Fruit fly (Drosophila melanogaster) whole organism, embryonic: ENCODE results near the gene CG15362.

Experiments used
- ATbp ChIP-seq: fragments of 200-800 bp; sonication (Bioruptor generic); optimal IDR thresholded peaks from 2 replicates; lab custom pipeline; 2017; ENCODE audit warnings: missing biosample characterization, mild to moderate bottlenecking, missing genetic modification characterization, missing genetic modification reagents
- Atf-2 ChIP-seq: fragments of 200-800 bp; sonication (Bioruptor generic); optimal IDR thresholded peaks from 2 replicates; lab custom pipeline; 2016; ENCODE audit warnings: missing biosample characterization, missing genetic modification characterization
- Awh ChIP-seq: fragments of 200-800 bp; sonication (Bioruptor generic); IDR thresholded peaks from 2 replicates; pipeline ENCODE4, ENCODE4 v1.3.6; 2022; ENCODE audit warnings: missing biosample characterization, missing genetic modification characterization
- CG10959 ChIP-seq: fragments of 200-800 bp; sonication (Bioruptor generic); IDR thresholded peaks from 2 replicates; pipeline ENCODE4 v1.3.6; 2022; ENCODE audit warnings: missing biosample characterization, missing genetic modification characterization
- CG10979 ChIP-seq: fragments of 200-800 bp; sonication (Bioruptor generic); optimal IDR thresholded peaks from 2 replicates; lab custom pipeline; 2018; ENCODE audit warnings: missing biosample characterization, mild to moderate bottlenecking, missing genetic modification characterization, moderate library complexity
- CG11560 ChIP-seq: fragments of 200-800 bp; sonication (Bioruptor generic); IDR thresholded peaks from 3 replicates; pipeline ENCODE4 v1.3.6; 2022; ENCODE audit warnings: missing biosample characterization, missing genetic modification characterization
- CG12104 ChIP-seq: fragments of 200-800 bp; sonication (Bioruptor generic); optimal IDR thresholded peaks from 3 replicates; lab custom pipeline; 2016; ENCODE audit warnings: missing biosample characterization, missing genetic modification characterization
- CG12219 ChIP-seq: fragments of 200-800 bp; sonication (Bioruptor generic); optimal IDR thresholded peaks from 3 replicates; lab custom pipeline; 2018; ENCODE audit warnings: missing biosample characterization, mild to moderate bottlenecking, missing genetic modification characterization
- CG12236 ChIP-seq: fragments of 200-800 bp; sonication (Bioruptor generic); optimal IDR thresholded peaks from 2 replicates; lab custom pipeline; 2016; ENCODE audit warnings: missing biosample characterization, missing genetic modification characterization
- CG12769 ChIP-seq: fragments of 200-800 bp; sonication (Bioruptor generic); optimal IDR thresholded peaks from 2 replicates; lab custom pipeline; 2019; ENCODE audit warnings: missing biosample characterization, mild to moderate bottlenecking, missing genetic modification characterization, moderate library complexity
- CG14667 ChIP-seq: fragments of 200-800 bp; sonication (Bioruptor generic); IDR thresholded peaks from 2 replicates; pipeline ENCODE4 v1.3.6; 2022; ENCODE audit warnings: missing biosample characterization, missing genetic modification characterization
- CG1529 ChIP-seq: fragments of 200-800 bp; sonication (Bioruptor generic); optimal IDR thresholded peaks from 3 replicates; lab custom pipeline; 2018; ENCODE audit warnings: missing biosample characterization, missing genetic modification characterization
- CG1832 ChIP-seq: fragments of 200-800 bp; sonication (Bioruptor generic); optimal IDR thresholded peaks from 2 replicates; lab custom pipeline; 2017; ENCODE audit warnings: missing biosample characterization, mild to moderate bottlenecking, missing genetic modification characterization, inconsistent platforms
- CG30020 ChIP-seq: fragments of 200-800 bp; optimal IDR thresholded peaks from 2 replicates; lab custom pipeline; 2019; ENCODE audit warnings: missing biosample characterization, mild to moderate bottlenecking, missing genetic modification characterization, moderate library complexity
- CG30403 ChIP-seq: fragments of 200-800 bp; sonication (Bioruptor generic); optimal IDR thresholded peaks from 3 replicates; lab custom pipeline; 2016; ENCODE audit warnings: missing biosample characterization, missing genetic modification characterization
- CG31365 ChIP-seq: fragments of 200-800 bp; sonication (Bioruptor generic); optimal IDR thresholded peaks from 2 replicates; lab custom pipeline; 2018; ENCODE audit warnings: missing biosample characterization, mild to moderate bottlenecking, missing genetic modification characterization
- CG3407 ChIP-seq: fragments of 200-800 bp; sonication (Bioruptor generic); optimal IDR thresholded peaks from 2 replicates; lab custom pipeline; 2018; ENCODE audit warnings: missing biosample characterization, mild to moderate bottlenecking, missing genetic modification characterization
- CG42726 ChIP-seq: fragments of 200-800 bp; sonication (Bioruptor generic); IDR thresholded peaks from 2 replicates; pipeline ENCODE4 v1.3.6; 2022; ENCODE audit warnings: missing biosample characterization, missing genetic modification characterization; ENCODE audit not compliant: partially characterized antibody
- CG4854 ChIP-seq: fragments of 200-800 bp; sonication (Bioruptor generic); optimal IDR thresholded peaks from 2 replicates; lab custom pipeline; 2016; ENCODE audit warnings: missing biosample characterization, missing genetic modification characterization, inconsistent platforms
- CG5180 ChIP-seq: fragments of 200-800 bp; sonication (Bioruptor generic); optimal IDR thresholded peaks from 3 replicates; lab custom pipeline; 2017; ENCODE audit warnings: missing biosample characterization, missing genetic modification characterization, mild to moderate bottlenecking, moderate library complexity, missing genetic modification reagents
- CG6254 ChIP-seq: fragments of 200-800 bp; sonication (Bioruptor generic); optimal IDR thresholded peaks from 3 replicates; lab custom pipeline; 2017; ENCODE audit warnings: mild to moderate bottlenecking, missing biosample characterization, missing genetic modification reagents, missing genetic modification characterization
- CG7963 ChIP-seq: fragments of 200-800 bp; sonication (Bioruptor generic); IDR thresholded peaks from 3 replicates; pipeline ENCODE4 v1.3.6; 2022; ENCODE audit warnings: missing biosample characterization, missing genetic modification characterization; ENCODE audit not compliant: partially characterized antibody
- D19B ChIP-seq: fragments of 200-800 bp; sonication (Bioruptor generic); optimal IDR thresholded peaks from 2 replicates; lab custom pipeline; 2017; ENCODE audit warnings: missing biosample characterization, mild to moderate bottlenecking, missing genetic modification characterization
- Doc3 ChIP-seq: fragments of 200-800 bp; sonication (Bioruptor generic); IDR thresholded peaks from 3 replicates; pipeline ENCODE4 v1.3.6; 2022; ENCODE audit warnings: missing biosample characterization, missing genetic modification characterization; ENCODE audit not compliant: partially characterized antibody
- E2f1 ChIP-seq: fragments of 200-800 bp; sonication (Bioruptor generic); IDR thresholded peaks from 2 replicates; pipeline ENCODE4 v1.3.6; 2022; ENCODE audit warnings: missing biosample characterization, missing genetic modification characterization
- ERR ChIP-seq: fragments of 200-800 bp; sonication (Bioruptor generic); optimal IDR thresholded peaks from 2 replicates; lab custom pipeline; 2016; ENCODE audit warnings: missing biosample characterization, missing genetic modification characterization
- Nf-YB ChIP-seq: fragments of 200-800 bp; sonication (Bioruptor generic); optimal IDR thresholded peaks from 3 replicates; lab custom pipeline; 2019; ENCODE audit warnings: missing biosample characterization, mild to moderate bottlenecking, missing genetic modification characterization, moderate library complexity
- Opbp ChIP-seq: fragments of 200-800 bp; sonication (Bioruptor generic); IDR thresholded peaks from 3 replicates; pipeline ENCODE4 v1.3.6; 2022; ENCODE audit warnings: missing biosample characterization, missing genetic modification characterization; ENCODE audit not compliant: partially characterized antibody
- Rx ChIP-seq: fragments of 200-800 bp; sonication (Bioruptor generic); IDR thresholded peaks from 2 replicates; pipeline ENCODE4 v1.3.6; 2022; ENCODE audit warnings: missing biosample characterization, missing genetic modification characterization
- Sin3A ChIP-seq: fragments of >200 bp; optimal IDR thresholded peaks from 2 replicates; lab custom pipeline; 2018
- Xrp1 ChIP-seq: fragments of 200-800 bp; sonication (Bioruptor generic); IDR thresholded peaks from 2 replicates; pipeline ENCODE4 v1.3.6; 2022; ENCODE audit warnings: missing biosample characterization, missing genetic modification characterization
- ab ChIP-seq: fragments of 200-800 bp; sonication (Bioruptor generic); optimal IDR thresholded peaks from 2 replicates; lab custom pipeline; 2016; ENCODE audit warnings: missing biosample characterization, missing genetic modification characterization
- ap ChIP-seq: fragments of 200-800 bp; sonication (Bioruptor generic); IDR thresholded peaks from 2 replicates; pipeline ENCODE4 v1.3.6; 2022; ENCODE audit warnings: missing biosample characterization, missing genetic modification characterization
- az2 ChIP-seq: fragments of 200-800 bp; sonication (Bioruptor generic); optimal IDR thresholded peaks from 3 replicates; lab custom pipeline; 2016; ENCODE audit warnings: missing biosample characterization, missing genetic modification characterization
- cato ChIP-seq: fragments of 200-800 bp; sonication (Bioruptor generic); optimal IDR thresholded peaks from 2 replicates; lab custom pipeline; 2016; ENCODE audit warnings: missing biosample characterization, missing genetic modification characterization, borderline replicate concordance
- dpn ChIP-seq, 2 experiments: fragments of 200-800 bp; sonication (Bioruptor generic); optimal IDR thresholded peaks; 3 replicates each; lab custom pipeline; 2016; ENCODE audit warnings: missing biosample characterization in 2 of 2, missing genetic modification characterization in 2 of 2
- dysf ChIP-seq: fragments of 200-800 bp; sonication (Bioruptor generic); IDR thresholded peaks from 3 replicates; pipeline ENCODE4 v1.3.6; 2022; ENCODE audit warnings: missing biosample characterization, missing genetic modification characterization
- fd64A ChIP-seq: fragments of 200-800 bp; sonication (Bioruptor generic); optimal IDR thresholded peaks from 3 replicates; lab custom pipeline; 2018; ENCODE audit warnings: missing biosample characterization, mild to moderate bottlenecking, missing genetic modification characterization
- gce ChIP-seq: fragments of 200-800 bp; sonication (Bioruptor generic); IDR thresholded peaks from 3 replicates; pipeline ENCODE4 v1.3.6; 2022; ENCODE audit warnings: missing biosample characterization, missing genetic modification characterization
- gt ChIP-seq: fragments of 200-800 bp; sonication (Bioruptor generic); IDR thresholded peaks from 2 replicates; pipeline ENCODE4 v1.3.6; 2022; ENCODE audit warnings: missing biosample characterization, missing genetic modification characterization
- hkb ChIP-seq, 2 experiments: fragments of 200-800 bp in 1 of 2; fragments of >200 bp in 1 of 2; sonication (Bioruptor generic) in 1 of 2; IDR thresholded peaks in 1 of 2; optimal IDR thresholded peaks in 1 of 2; 2 replicates each; pipeline versions ENCODE4 v1.3.6 to Lab custom; 2017 to 2022; ENCODE audit warnings: missing biosample characterization in 1 of 2, missing genetic modification characterization in 1 of 2
- kni ChIP-seq: fragments of 200-800 bp; sonication (Bioruptor generic); optimal IDR thresholded peaks from 3 replicates; lab custom pipeline; 2017; ENCODE audit warnings: mild to moderate bottlenecking, missing biosample characterization, missing genetic modification reagents, missing genetic modification characterization
- lab ChIP-seq: fragments of 200-800 bp; sonication (Bioruptor generic); optimal IDR thresholded peaks from 3 replicates; lab custom pipeline; 2017; ENCODE audit warnings: missing biosample characterization, missing genetic modification characterization, mild to moderate bottlenecking, moderate library complexity, missing genetic modification reagents
- org-1 ChIP-seq: fragments of 200-800 bp; sonication (Bioruptor generic); optimal IDR thresholded peaks from 2 replicates; lab custom pipeline; 2017; ENCODE audit warnings: missing biosample characterization, missing genetic modification characterization
- pum ChIP-seq: fragments of 200-800 bp; sonication (Bioruptor generic); optimal IDR thresholded peaks from 2 replicates; lab custom pipeline; 2016; ENCODE audit warnings: missing biosample characterization, missing genetic modification characterization
- rib ChIP-seq: fragments of 200-800 bp; sonication (Bioruptor generic); IDR thresholded peaks from 2 replicates; pipeline ENCODE4 v1.3.6; 2022; ENCODE audit warnings: missing biosample characterization, missing genetic modification characterization
- sens ChIP-seq: fragments of 200-800 bp; sonication (Bioruptor generic); peaks from one replicate; lab custom pipeline; 2016; ENCODE audit warnings: missing biosample characterization, missing genetic modification characterization
- sim ChIP-seq: fragments of 200-800 bp; sonication (Bioruptor generic); IDR thresholded peaks from 2 replicates; pipeline ENCODE4 v1.3.6; 2022; ENCODE audit warnings: missing biosample characterization, missing genetic modification characterization
- trh ChIP-seq: fragments of 200-800 bp; sonication (Bioruptor generic); optimal IDR thresholded peaks from 2 replicates; lab custom pipeline; 2016; ENCODE audit warnings: missing biosample characterization, missing genetic modification characterization
- unc-4 ChIP-seq: fragments of 200-800 bp; sonication (Bioruptor generic); IDR thresholded peaks from 2 replicates; pipeline ENCODE4 v1.3.6; 2022; ENCODE audit warnings: missing biosample characterization, missing genetic modification characterization; ENCODE audit not compliant: partially characterized antibody

The CG15362 gene

dm6 chr2L:1980708-1981339 lies at the start of gene CG15362, which contains the start of gene CG15356 (continued):
- TF ChIP-seq Awh (GFP tag; lab: Robert Waterston, UW) = no peak
- TF ChIP-seq cato (GFP tag; lab: Kevin White, UChicago) = no peak
- TF ChIP-seq fd64A (GFP tag; lab: Kevin White, UChicago) = no peak
- no peak for TF ChIP-seq trh (GFP tag; lab: Kevin White, UChicago)
- TF ChIP-seq E2f1 (GFP tag; lab: Robert Waterston, UW) = no peak
- no peak for TF ChIP-seq gce (GFP tag; lab: Robert Waterston, UW)
- peak; percentile 17 for TF ChIP-seq CG10979 (tag; lab: Kevin White, UChicago)
- TF ChIP-seq CG30403 (GFP tag; lab: Kevin White, UChicago) = peak; percentile 45
- no peak for TF ChIP-seq Xrp1 (GFP tag; lab: Robert Waterston, UW)
- no peak for TF ChIP-seq rib (GFP tag; lab: Robert Waterston, UW)
- TF ChIP-seq lab = no peak
- no peak for TF ChIP-seq pum (GFP tag; lab: Kevin White, UChicago)
- TF ChIP-seq CG42726 (GFP tag; lab: Robert Waterston, UW) = peak; percentile 99
- TF ChIP-seq hkb (optimal IDR thresholded peaks at IDR 0.05; lab: Kevin White, UChicago) = no peak
- TF ChIP-seq hkb (GFP tag; IDR thresholded peaks at IDR 0.05; lab: Robert Waterston, UW) = no peak
- TF ChIP-seq Atf-2 = no peak
- peak; percentile 28 for TF ChIP-seq CG4854
- TF ChIP-seq ab (GFP tag; lab: Kevin White, UChicago) = no peak
- peak; percentile 51 for TF ChIP-seq D19B (GFP tag; lab: Kevin White, UChicago)
- TF ChIP-seq CG12236 (GFP tag; lab: Kevin White, UChicago) = no peak
- TF ChIP-seq CG7963 = peak; percentile 99
- TF ChIP-seq CG3407 = no peak
- TF ChIP-seq CG1529 (GFP tag; lab: Kevin White, UChicago) = no peak
- TF ChIP-seq CG5180 (GFP tag; lab: Kevin White, UChicago) = no peak
- TF ChIP-seq CG6254 (GFP tag; lab: Kevin White, UChicago) = no peak
- TF ChIP-seq sens (GFP tag; lab: Kevin White, UChicago) = peak; percentile 81
- peak; percentile 38 for TF ChIP-seq CG30020 (tag; lab: Kevin White, UChicago)
- TF ChIP-seq org-1 (GFP tag; lab: Kevin White, UChicago) = no peak
- TF ChIP-seq Rx = no peak
- no peak for TF ChIP-seq CG11560 (tag; lab: Robert Waterston, UW)
- no peak for TF ChIP-seq dysf (GFP tag; lab: Robert Waterston, UW)
- no peak for TF ChIP-seq Nf-YB (GFP tag; lab: Kevin White, UChicago)
- no peak for TF ChIP-seq CG14667 (GFP tag; lab: Robert Waterston, UW)
- peak; percentile 16 for TF ChIP-seq az2 (GFP tag; lab: Kevin White, UChicago)
- TF ChIP-seq unc-4 = peak; percentile 99
- TF ChIP-seq ap (GFP tag; lab: Robert Waterston, UW) = no peak
- no peak for TF ChIP-seq gt (GFP tag; lab: Robert Waterston, UW)
- TF ChIP-seq Opbp (GFP tag; lab: Robert Waterston, UW) = peak; percentile 99
- TF ChIP-seq CG31365 = no peak
- TF ChIP-seq CG12769 (tag; lab: Kevin White, UChicago) = no peak
- TF ChIP-seq CG12104 (GFP tag; lab: Kevin White, UChicago) = no peak
- TF ChIP-seq CG12219 = no peak
- no peak for TF ChIP-seq kni (GFP tag; lab: Kevin White, UChicago)
- TF ChIP-seq sim = no peak
- peak; percentile 67 for TF ChIP-seq Sin3A
- TF ChIP-seq CG1832 (GFP tag; lab: Kevin White, UChicago) = no peak
- peak; percentile 95 for TF ChIP-seq Doc3 (GFP tag; lab: Robert Waterston, UW)
- no peak for TF ChIP-seq ATbp
- TF ChIP-seq ERR (GFP tag; lab: Kevin White, UChicago) = no peak
- peak; percentile 36 to 49 for TF ChIP-seq dpn (GFP tag; optimal IDR thresholded peaks at IDR 0.05; lab: Kevin White, UChicago)
- TF ChIP-seq CG10959 = no peak
